Fruit fly (Drosophila melanogaster) whole organism, wandering third instar larva: ENCODE data around the gene cac.

Experiments used
- CG32264 ChIP-seq: fragments of 200-800 bp; sonication (Bioruptor generic); optimal IDR thresholded peaks from 2 replicates; lab custom pipeline; 2016; ENCODE audit warnings: missing biosample characterization, missing genetic modification characterization
- Dif ChIP-seq: fragments of 200-275, 200-300 bp; sonication (Bioruptor generic); optimal IDR thresholded peaks from 2 replicates; lab custom pipeline; 2018; ENCODE audit warnings: missing biosample characterization, missing genetic modification characterization; ENCODE audit not compliant: partially characterized antibody
- GATAd ChIP-seq: sonication (Bioruptor generic); optimal IDR thresholded peaks from 2 replicates; lab custom pipeline; 2016; ENCODE audit warnings: missing biosample characterization, missing genetic modification characterization
- HLH106 ChIP-seq: fragments of 200-800 bp; optimal IDR thresholded peaks from 3 replicates; lab custom pipeline; 2019; ENCODE audit warnings: missing biosample characterization, mild to moderate bottlenecking, missing genetic modification characterization, moderate library complexity
- Hnf4 ChIP-seq: fragments of 200-800 bp; sonication (Bioruptor generic); optimal IDR thresholded peaks from 2 replicates; lab custom pipeline; 2016; ENCODE audit warnings: missing biosample characterization, mild to moderate bottlenecking, missing genetic modification characterization
- Hr78 ChIP-seq: fragments of >200 bp; optimal IDR thresholded peaks from 2 replicates; lab custom pipeline; 2017; ENCODE audit warnings: missing biosample characterization, missing genetic modification characterization
- Jra ChIP-seq: sonication (Bioruptor generic); optimal IDR thresholded peaks from 2 replicates; lab custom pipeline; 2016; ENCODE audit warnings: missing biosample characterization, missing genetic modification characterization
- Mio ChIP-seq: sonication (Bioruptor generic); optimal IDR thresholded peaks from 2 replicates; lab custom pipeline; 2016; ENCODE audit warnings: missing biosample characterization, missing genetic modification characterization
- Myc ChIP-seq: fragments of >200 bp; optimal IDR thresholded peaks from 2 replicates; lab custom pipeline; 2017
- N ChIP-seq: fragments of >200 bp; optimal IDR thresholded peaks from 2 replicates; lab custom pipeline; 2018; ENCODE audit warnings: missing biosample characterization, missing external identifiers, missing genetic modification characterization
- OdsH ChIP-seq: fragments of 200-800 bp; sonication (Bioruptor generic); optimal IDR thresholded peaks from 2 replicates; lab custom pipeline; 2016; ENCODE audit warnings: missing biosample characterization, mild to moderate bottlenecking, missing genetic modification characterization
- Rel ChIP-seq, 2 experiments: fragments of 200-800 bp; sonication (Bioruptor generic) in 1 of 2; optimal IDR thresholded peaks; 2 replicates in 1 of 2; 3 replicates in 1 of 2; lab custom pipeline; 2016 to 2019; ENCODE audit warnings: mild to moderate bottlenecking in 2 of 2, missing biosample characterization in 2 of 2, missing genetic modification characterization in 2 of 2, moderate library complexity in 1 of 2
- Sp1 ChIP-seq: fragments of 200-800 bp; sonication (Bioruptor generic); optimal IDR thresholded peaks from 3 replicates; lab custom pipeline; 2019; ENCODE audit warnings: missing biosample characterization, mild to moderate bottlenecking, missing genetic modification characterization, moderate library complexity
- dl ChIP-seq, 2 experiments: fragments of 175-275, 200-275 bp in 1 of 2; fragments of 200-275 bp in 1 of 2; sonication (Bioruptor generic); optimal IDR thresholded peaks; lab custom pipeline; 2018; ENCODE audit warnings: mild to moderate bottlenecking in 2 of 2, missing biosample characterization in 2 of 2, missing genetic modification characterization in 2 of 2, moderate library complexity in 2 of 2; ENCODE audit not compliant: partially characterized antibody in 2 of 2, insufficient read depth in 1 of 2
- dmrt93B ChIP-seq: fragments of 200-800 bp; sonication (Bioruptor generic); optimal IDR thresholded peaks from 2 replicates; lab custom pipeline; 2018; ENCODE audit warnings: missing biosample characterization, mild to moderate bottlenecking, missing genetic modification characterization
- dsf ChIP-seq: sonication (Bioruptor generic); optimal IDR thresholded peaks from 2 replicates; lab custom pipeline; 2016; ENCODE audit warnings: missing biosample characterization, missing genetic modification characterization, borderline replicate concordance
- fru ChIP-seq: fragments of 200-800 bp; sonication (Bioruptor generic); optimal IDR thresholded peaks from 3 replicates; lab custom pipeline; 2016; ENCODE audit warnings: missing biosample characterization, mild to moderate bottlenecking, missing genetic modification characterization
- h ChIP-seq: fragments of 200-800 bp; sonication (Bioruptor generic); optimal IDR thresholded peaks from 3 replicates; lab custom pipeline; 2016; ENCODE audit warnings: missing biosample characterization, mild to moderate bottlenecking, missing genetic modification characterization
- jim ChIP-seq: fragments of 175-275, 200-325 bp; sonication (Bioruptor generic); optimal IDR thresholded peaks from 2 replicates; lab custom pipeline; 2016; ENCODE audit warnings: missing biosample characterization, mild to moderate bottlenecking, missing genetic modification characterization
- lola ChIP-seq: fragments of >200 bp; optimal IDR thresholded peaks from 2 replicates; lab custom pipeline; 2017; ENCODE audit warnings: missing biosample characterization, missing genetic modification characterization
- pan ChIP-seq: fragments of >200 bp; optimal IDR thresholded peaks from 2 replicates; lab custom pipeline; 2017
- psq ChIP-seq: fragments of 200-800 bp; sonication (Bioruptor generic); optimal IDR thresholded peaks from 3 replicates; lab custom pipeline; 2017; ENCODE audit warnings: missing biosample characterization, mild to moderate bottlenecking, missing genetic modification characterization, moderate library complexity
- rgr ChIP-seq: fragments of 200-800 bp; sonication (Bioruptor generic); optimal IDR thresholded peaks from 3 replicates; lab custom pipeline; 2016; ENCODE audit warnings: missing biosample characterization, mild to moderate bottlenecking, missing genetic modification characterization
- sage ChIP-seq: fragments of 200-800 bp; sonication (Bioruptor generic); optimal IDR thresholded peaks from 2 replicates; lab custom pipeline; 2016; ENCODE audit warnings: missing biosample characterization, mild to moderate bottlenecking, missing genetic modification characterization
- tai ChIP-seq: sonication (Bioruptor generic); optimal IDR thresholded peaks from 2 replicates; lab custom pipeline; 2016; ENCODE audit warnings: missing biosample characterization, missing genetic modification characterization
- usp ChIP-seq: fragments of >200 bp; optimal IDR thresholded peaks from 2 replicates; lab custom pipeline; 2017; ENCODE audit warnings: missing biosample characterization, missing genetic modification characterization
- woc ChIP-seq: sonication (Bioruptor generic); optimal IDR thresholded peaks from 2 replicates; lab custom pipeline; 2016; ENCODE audit warnings: missing biosample characterization, mild to moderate bottlenecking, missing genetic modification characterization

Gene cac

dm6 chrX:11984987-11985386 lies at the start of gene cac:
Gene cac, minus strand, starts transcription at chrX:11985087.
- TF ChIP-seq Mio (GFP tag; lab: Kevin White, UChicago) (no peak), CG32264 (GFP tag; lab: Kevin White, UChicago) (no peak), dl (GFP tag; optimal IDR thresholded peaks at IDR 0.05; lab: Kevin White, UChicago; ENCODE audit: insufficient read depth in 1 of 2, partially characterized antibody in 2 of 2) (no peak), usp (GFP tag; lab: Kevin White, UChicago) (no peak), dmrt93B (GFP tag; lab: Kevin White, UChicago) (no peak), Jra (GFP tag; lab: Kevin White, UChicago) (no peak), sage (GFP tag; lab: Kevin White, UChicago) (no peak), Rel (GFP tag; optimal IDR thresholded peaks at IDR 0.05; lab: Kevin White, UChicago) (no peak), Rel (tag; optimal IDR thresholded peaks at IDR 0.05; lab: Kevin White, UChicago) (no peak), Hr78 (no peak), Sp1 (GFP tag; lab: Kevin White, UChicago) (no peak), Dif (no peak), Myc (no peak), fru (no peak), HLH106 (tag; lab: Kevin White, UChicago) (no peak), dsf (GFP tag; lab: Kevin White, UChicago) (no peak), Hnf4 (GFP tag; lab: Kevin White, UChicago) (no peak)

DNA sequence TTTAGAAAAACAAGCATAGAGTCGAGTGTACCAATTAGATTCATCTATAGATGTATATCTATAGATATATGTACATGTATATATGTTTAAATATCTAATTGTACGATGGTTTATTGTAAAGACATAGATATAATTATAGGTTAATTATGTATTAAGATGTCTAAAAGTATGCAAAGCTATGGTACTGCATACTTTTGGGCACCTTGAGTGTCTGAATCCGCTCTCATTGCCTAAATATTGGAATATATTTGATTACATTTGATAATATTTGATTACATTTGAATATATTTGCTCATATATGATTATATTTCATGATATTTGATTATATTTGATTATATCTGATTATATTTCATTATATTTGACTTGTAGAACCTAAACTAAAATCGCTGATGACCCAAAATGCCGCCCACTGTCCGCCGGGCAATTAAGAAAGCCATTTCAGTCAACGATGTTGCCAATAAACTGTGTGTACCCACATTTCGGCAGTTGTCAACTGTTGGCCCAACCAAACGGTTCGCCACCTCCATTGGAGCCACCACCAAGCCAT lies 47.3 kb upstream of the cac start, which contains the start of gene Cyp318a1:
Gene Cyp318a1 (plus strand): TSS at position 497 of the 547 bp plus-strand sequence.
- TF ChIP-seq dl (GFP tag; optimal IDR thresholded peaks at IDR 0.05; lab: Kevin White, UChicago; ENCODE audit: insufficient read depth in 1 of 2, partially characterized antibody in 2 of 2) (no peak), woc (no peak), HLH106 (tag; lab: Kevin White, UChicago) (no peak)

- TF ChIP-seq Sp1 (GFP tag; lab: Kevin White, UChicago) (peak; percentile 23), Mio (GFP tag; lab: Kevin White, UChicago) (no peak), dl (GFP tag; optimal IDR thresholded peaks at IDR 0.05; lab: Kevin White, UChicago; ENCODE audit: insufficient read depth in 1 of 2, partially characterized antibody in 2 of 2) (no peak), GATAd (GFP tag; lab: Kevin White, UChicago) (no peak), HLH106 (tag; lab: Kevin White, UChicago) (peak; percentile 7)
Observed at dm6 chrX:12031400-12031799, 46.5 kb upstream of the cac start, which contains the start of gene Cyp311a1. Gene Cyp311a1, minus strand, starts transcription at chrX:12031465.

DNA sequence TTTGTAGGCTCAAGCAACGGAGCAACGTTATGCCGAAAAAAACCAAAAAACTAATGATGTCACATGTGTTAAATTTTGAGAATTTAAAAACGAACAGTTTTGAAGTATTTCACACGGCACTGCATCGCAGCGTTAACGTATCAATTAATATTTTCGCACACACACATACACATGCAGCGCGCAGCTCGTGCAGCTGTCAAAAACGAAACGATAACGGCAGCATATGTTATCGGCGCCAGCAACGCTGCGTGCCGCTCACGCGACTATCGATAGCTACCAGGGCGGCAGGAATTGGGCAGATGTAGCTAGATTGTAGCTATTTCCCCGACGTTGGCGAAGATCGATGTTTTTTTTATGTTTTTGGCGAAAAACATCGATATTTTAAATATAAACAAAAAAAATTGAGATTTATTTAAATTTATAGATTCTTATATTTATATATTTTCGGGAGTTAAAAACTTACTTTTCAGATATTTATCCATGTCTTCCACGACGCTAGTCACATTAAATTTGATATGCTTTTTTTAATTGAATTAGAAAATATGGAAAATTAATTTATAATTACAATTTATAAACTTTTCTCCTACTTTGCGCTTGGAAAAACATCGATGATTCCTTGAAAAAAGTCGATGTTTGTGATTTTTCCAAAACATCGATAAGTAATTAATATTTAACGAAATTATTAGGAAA lies 44.1 kb upstream of the cac start, which contains the start of gene Usp7:
Gene Usp7 (minus strand): TSS at position 208 of the 690 bp plus-strand sequence.
- TF ChIP-seq Myc (peak; percentile 64), woc (peak; percentile 49), usp (GFP tag; lab: Kevin White, UChicago) (no peak), tai (GFP tag; lab: Kevin White, UChicago) (no peak), dsf (GFP tag; lab: Kevin White, UChicago) (no peak), OdsH (GFP tag; lab: Kevin White, UChicago) (no peak), h (no peak), pan (lab: Kevin White, UChicago) (no peak), Sp1 (GFP tag; lab: Kevin White, UChicago) (peak; percentile 4), Rel (GFP tag; optimal IDR thresholded peaks at IDR 0.05; lab: Kevin White, UChicago) (no peak), Rel (tag; optimal IDR thresholded peaks at IDR 0.05; lab: Kevin White, UChicago) (peak; percentile 36)

DNA sequence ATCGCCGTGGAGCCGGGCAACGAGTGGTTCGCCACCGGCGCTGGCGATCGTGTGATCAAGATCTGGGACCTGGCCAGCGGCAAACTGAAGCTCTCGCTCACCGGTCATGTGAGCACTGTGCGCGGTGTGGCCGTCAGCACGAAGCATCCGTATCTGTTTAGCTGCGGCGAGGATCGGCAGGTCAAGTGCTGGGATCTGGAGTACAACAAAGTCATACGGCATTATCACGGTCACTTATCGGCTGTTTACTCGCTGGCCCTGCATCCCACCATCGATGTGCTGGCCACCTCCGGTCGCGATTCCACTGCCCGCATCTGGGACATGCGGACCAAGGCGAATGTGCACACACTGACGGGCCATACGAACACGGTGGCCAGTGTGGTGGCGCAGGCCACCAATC lies 36.9 kb upstream of the cac start:
- TF ChIP-seq N (no peak), psq (GFP tag; lab: Kevin White, UChicago) (no peak), dmrt93B (GFP tag; lab: Kevin White, UChicago) (no peak), fru (no peak), Hr78 (no peak), woc (no peak), lola (GFP tag; lab: Kevin White, UChicago) (no peak), dl (GFP tag; optimal IDR thresholded peaks at IDR 0.05; lab: Kevin White, UChicago; ENCODE audit: insufficient read depth in 1 of 2, partially characterized antibody in 2 of 2) (no peak)
- TF ChIP-seq, all 38 proteins: peak for 0

DNA sequence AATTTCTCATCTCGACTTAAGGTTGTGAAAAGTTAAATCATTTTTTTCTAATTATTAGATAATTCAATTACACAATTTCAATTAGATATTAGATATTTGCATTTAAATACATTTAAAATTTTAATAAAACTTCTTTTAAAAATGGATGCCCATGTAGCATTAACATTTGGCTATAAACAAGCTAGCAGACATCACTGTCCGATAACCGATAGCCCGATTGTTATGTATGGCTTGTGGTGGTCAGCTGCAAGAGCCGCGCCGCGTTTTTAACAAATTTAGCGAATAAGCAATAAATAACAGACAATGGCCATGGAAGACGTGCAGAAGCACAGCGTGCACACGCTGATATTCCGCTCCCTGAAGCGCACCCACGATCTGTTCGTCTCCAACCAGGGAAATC lies 36.0 kb upstream of the cac start, which contains the start of gene Tango4:
Gene Tango4 (plus strand): TSS at position 212 of the 400 bp plus-strand sequence.
- TF ChIP-seq tai (GFP tag; lab: Kevin White, UChicago): no peak
- TF ChIP-seq fru: no peak
- no peak for TF ChIP-seq Hnf4 (GFP tag; lab: Kevin White, UChicago)
- TF ChIP-seq OdsH (GFP tag; lab: Kevin White, UChicago): no peak
- TF ChIP-seq dl (GFP tag; optimal IDR thresholded peaks at IDR 0.05; lab: Kevin White, UChicago; ENCODE audit: insufficient read depth in 1 of 2, partially characterized antibody in 2 of 2): no peak
- TF ChIP-seq N: no peak
- no peak for TF ChIP-seq HLH106 (tag; lab: Kevin White, UChicago)
- no peak for TF ChIP-seq Sp1 (GFP tag; lab: Kevin White, UChicago)
- TF ChIP-seq Mio (GFP tag; lab: Kevin White, UChicago): no peak
- no peak for TF ChIP-seq lola (GFP tag; lab: Kevin White, UChicago)
- TF ChIP-seq jim: no peak
- peak; percentile 62 for TF ChIP-seq Myc
- TF ChIP-seq rgr (GFP tag; lab: Kevin White, UChicago): no peak
- peak; percentile 31 for TF ChIP-seq woc
- TF ChIP-seq dmrt93B (GFP tag; lab: Kevin White, UChicago): no peak
